Fruit fly (Drosophila melanogaster) whole organism, wandering third instar larva: ENCODE measurements around the gene pn.

ENCODE experiments used
- Abd-B ChIP-seq: fragments of >200 bp; optimal IDR thresholded peaks from 2 replicates; lab custom pipeline; 2017; ENCODE audit warnings: missing biosample characterization, missing genetic modification characterization
- CG32264 ChIP-seq: fragments of 200-800 bp; sonication (Bioruptor generic); optimal IDR thresholded peaks from 2 replicates; lab custom pipeline; 2016; ENCODE audit warnings: missing biosample characterization, missing genetic modification characterization
- CG9705 ChIP-seq: fragments of 200-800 bp; sonication (Bioruptor generic); optimal IDR thresholded peaks from 2 replicates; lab custom pipeline; 2018; ENCODE audit warnings: missing biosample characterization, mild to moderate bottlenecking, missing genetic modification characterization
- CrebA ChIP-seq: fragments of 200-800 bp; sonication (Bioruptor generic); optimal IDR thresholded peaks from 2 replicates; lab custom pipeline; 2016; ENCODE audit warnings: missing biosample characterization, mild to moderate bottlenecking, missing genetic modification characterization, borderline replicate concordance
- Dfd ChIP-seq: fragments of >200 bp; optimal IDR thresholded peaks from 2 replicates; lab custom pipeline; 2017; ENCODE audit warnings: missing biosample characterization, missing genetic modification characterization
- Dif ChIP-seq: fragments of 200-275, 200-300 bp; sonication (Bioruptor generic); optimal IDR thresholded peaks from 2 replicates; lab custom pipeline; 2018; ENCODE audit warnings: missing biosample characterization, missing genetic modification characterization; ENCODE audit not compliant: partially characterized antibody
- GATAd ChIP-seq: sonication (Bioruptor generic); optimal IDR thresholded peaks from 2 replicates; lab custom pipeline; 2016; ENCODE audit warnings: missing biosample characterization, missing genetic modification characterization
- HLH106 ChIP-seq: fragments of 200-800 bp; optimal IDR thresholded peaks from 3 replicates; lab custom pipeline; 2019; ENCODE audit warnings: missing biosample characterization, mild to moderate bottlenecking, missing genetic modification characterization, moderate library complexity
- Hnf4 ChIP-seq: fragments of 200-800 bp; sonication (Bioruptor generic); optimal IDR thresholded peaks from 2 replicates; lab custom pipeline; 2016; ENCODE audit warnings: missing biosample characterization, mild to moderate bottlenecking, missing genetic modification characterization
- Hr78 ChIP-seq: fragments of >200 bp; optimal IDR thresholded peaks from 2 replicates; lab custom pipeline; 2017; ENCODE audit warnings: missing biosample characterization, missing genetic modification characterization
- Hr83 ChIP-seq: fragments of 200-300 bp; sonication (Bioruptor generic); optimal IDR thresholded peaks from 2 replicates; lab custom pipeline; 2016; ENCODE audit warnings: missing biosample characterization, mild to moderate bottlenecking, missing genetic modification characterization, moderate library complexity; ENCODE audit not compliant: poor library complexity, severe bottlenecking
- Jra ChIP-seq: sonication (Bioruptor generic); optimal IDR thresholded peaks from 2 replicates; lab custom pipeline; 2016; ENCODE audit warnings: missing biosample characterization, missing genetic modification characterization
- Mio ChIP-seq: sonication (Bioruptor generic); optimal IDR thresholded peaks from 2 replicates; lab custom pipeline; 2016; ENCODE audit warnings: missing biosample characterization, missing genetic modification characterization
- Myc ChIP-seq: fragments of >200 bp; optimal IDR thresholded peaks from 2 replicates; lab custom pipeline; 2017
- N ChIP-seq: fragments of >200 bp; optimal IDR thresholded peaks from 2 replicates; lab custom pipeline; 2018; ENCODE audit warnings: missing biosample characterization, missing external identifiers, missing genetic modification characterization
- OdsH ChIP-seq: fragments of 200-800 bp; sonication (Bioruptor generic); optimal IDR thresholded peaks from 2 replicates; lab custom pipeline; 2016; ENCODE audit warnings: missing biosample characterization, mild to moderate bottlenecking, missing genetic modification characterization
- Rel ChIP-seq, 2 experiments: fragments of 200-800 bp; sonication (Bioruptor generic) in 1 of 2; optimal IDR thresholded peaks; 2 replicates in 1 of 2; 3 replicates in 1 of 2; lab custom pipeline; 2016 to 2019; ENCODE audit warnings: mild to moderate bottlenecking in 2 of 2, missing biosample characterization in 2 of 2, missing genetic modification characterization in 2 of 2, moderate library complexity in 1 of 2
- Sp1 ChIP-seq: fragments of 200-800 bp; sonication (Bioruptor generic); optimal IDR thresholded peaks from 3 replicates; lab custom pipeline; 2019; ENCODE audit warnings: missing biosample characterization, mild to moderate bottlenecking, missing genetic modification characterization, moderate library complexity
- Vsx2 ChIP-seq: fragments of 200-300, 225-300 bp; sonication (Bioruptor generic); optimal IDR thresholded peaks from 2 replicates; lab custom pipeline; 2018; ENCODE audit warnings: missing biosample characterization, missing genetic modification characterization; ENCODE audit not compliant: partially characterized antibody
- br ChIP-seq: fragments of 200-800 bp; sonication (Bioruptor generic); optimal IDR thresholded peaks from 2 replicates; lab custom pipeline; 2016; ENCODE audit warnings: missing biosample characterization, missing genetic modification characterization
- brk ChIP-seq: fragments of 200-800 bp; sonication (Bioruptor generic); optimal IDR thresholded peaks from 2 replicates; lab custom pipeline; 2016; ENCODE audit warnings: missing biosample characterization, mild to moderate bottlenecking, missing genetic modification characterization
- dl ChIP-seq, 2 experiments: fragments of 175-275, 200-275 bp in 1 of 2; fragments of 200-275 bp in 1 of 2; sonication (Bioruptor generic); optimal IDR thresholded peaks; lab custom pipeline; 2018; ENCODE audit warnings: mild to moderate bottlenecking in 2 of 2, missing biosample characterization in 2 of 2, missing genetic modification characterization in 2 of 2, moderate library complexity in 2 of 2; ENCODE audit not compliant: partially characterized antibody in 2 of 2, insufficient read depth in 1 of 2
- dmrt93B ChIP-seq: fragments of 200-800 bp; sonication (Bioruptor generic); optimal IDR thresholded peaks from 2 replicates; lab custom pipeline; 2018; ENCODE audit warnings: missing biosample characterization, mild to moderate bottlenecking, missing genetic modification characterization
- dsf ChIP-seq: sonication (Bioruptor generic); optimal IDR thresholded peaks from 2 replicates; lab custom pipeline; 2016; ENCODE audit warnings: missing biosample characterization, missing genetic modification characterization, borderline replicate concordance
- ey ChIP-seq: fragments of 200-800 bp; sonication (Bioruptor generic); optimal IDR thresholded peaks from 2 replicates; lab custom pipeline; 2016; ENCODE audit warnings: missing biosample characterization, missing genetic modification characterization
- foxo ChIP-seq, 2 experiments: fragments of 200-800 bp; sonication (Bioruptor generic); optimal IDR thresholded peaks; 2 replicates in 1 of 2; 3 replicates in 1 of 2; lab custom pipeline; 2016 to 2017; ENCODE audit warnings: missing biosample characterization in 2 of 2, missing genetic modification characterization in 2 of 2
- fru ChIP-seq: fragments of 200-800 bp; sonication (Bioruptor generic); optimal IDR thresholded peaks from 3 replicates; lab custom pipeline; 2016; ENCODE audit warnings: missing biosample characterization, mild to moderate bottlenecking, missing genetic modification characterization
- h ChIP-seq: fragments of 200-800 bp; sonication (Bioruptor generic); optimal IDR thresholded peaks from 3 replicates; lab custom pipeline; 2016; ENCODE audit warnings: missing biosample characterization, mild to moderate bottlenecking, missing genetic modification characterization
- jim ChIP-seq: fragments of 175-275, 200-325 bp; sonication (Bioruptor generic); optimal IDR thresholded peaks from 2 replicates; lab custom pipeline; 2016; ENCODE audit warnings: missing biosample characterization, mild to moderate bottlenecking, missing genetic modification characterization
- lola ChIP-seq: fragments of >200 bp; optimal IDR thresholded peaks from 2 replicates; lab custom pipeline; 2017; ENCODE audit warnings: missing biosample characterization, missing genetic modification characterization
- pan ChIP-seq: fragments of >200 bp; optimal IDR thresholded peaks from 2 replicates; lab custom pipeline; 2017
- psq ChIP-seq: fragments of 200-800 bp; sonication (Bioruptor generic); optimal IDR thresholded peaks from 3 replicates; lab custom pipeline; 2017; ENCODE audit warnings: missing biosample characterization, mild to moderate bottlenecking, missing genetic modification characterization, moderate library complexity
- rgr ChIP-seq: fragments of 200-800 bp; sonication (Bioruptor generic); optimal IDR thresholded peaks from 3 replicates; lab custom pipeline; 2016; ENCODE audit warnings: missing biosample characterization, mild to moderate bottlenecking, missing genetic modification characterization
- sage ChIP-seq: fragments of 200-800 bp; sonication (Bioruptor generic); optimal IDR thresholded peaks from 2 replicates; lab custom pipeline; 2016; ENCODE audit warnings: missing biosample characterization, mild to moderate bottlenecking, missing genetic modification characterization
- sv ChIP-seq: fragments of 200-800 bp; sonication (Bioruptor generic); optimal IDR thresholded peaks from 3 replicates; lab custom pipeline; 2016; ENCODE audit warnings: missing biosample characterization, missing genetic modification characterization
- tai ChIP-seq: sonication (Bioruptor generic); optimal IDR thresholded peaks from 2 replicates; lab custom pipeline; 2016; ENCODE audit warnings: missing biosample characterization, missing genetic modification characterization
- usp ChIP-seq: fragments of >200 bp; optimal IDR thresholded peaks from 2 replicates; lab custom pipeline; 2017; ENCODE audit warnings: missing biosample characterization, missing genetic modification characterization
- woc ChIP-seq: sonication (Bioruptor generic); optimal IDR thresholded peaks from 2 replicates; lab custom pipeline; 2016; ENCODE audit warnings: missing biosample characterization, mild to moderate bottlenecking, missing genetic modification characterization

pn gene

DNA sequence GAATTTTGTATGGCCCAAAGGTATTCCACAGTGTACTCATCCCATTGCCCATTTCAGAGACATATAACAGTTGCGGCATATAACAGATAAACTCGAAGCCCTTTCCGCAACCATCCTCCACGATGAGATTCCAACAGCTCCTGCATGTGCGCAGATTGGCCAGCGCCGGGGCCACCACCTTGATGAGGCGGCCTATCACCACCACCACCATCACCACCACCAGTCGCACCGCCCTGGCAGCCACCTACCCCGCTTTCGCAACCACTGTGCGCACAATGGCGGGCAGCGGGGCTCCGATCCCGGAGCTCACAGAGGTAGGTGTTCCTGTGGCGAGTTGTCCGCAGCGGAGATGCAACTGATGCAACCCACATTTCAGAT is 38.1 kb upstream of the pn start:
- TF ChIP-seq Dfd (GFP tag; lab: Kevin White, UChicago) (no peak), GATAd (GFP tag; lab: Kevin White, UChicago) (no peak), br (GFP tag; lab: Kevin White, UChicago) (no peak), fru (no peak), Rel (GFP tag; optimal IDR thresholded peaks at IDR 0.05; lab: Kevin White, UChicago) (no peak), Rel (tag; optimal IDR thresholded peaks at IDR 0.05; lab: Kevin White, UChicago) (no peak), pan (lab: Kevin White, UChicago) (no peak), CG32264 (GFP tag; lab: Kevin White, UChicago) (no peak), jim (GFP tag; lab: Kevin White, UChicago) (no peak)

DNA sequence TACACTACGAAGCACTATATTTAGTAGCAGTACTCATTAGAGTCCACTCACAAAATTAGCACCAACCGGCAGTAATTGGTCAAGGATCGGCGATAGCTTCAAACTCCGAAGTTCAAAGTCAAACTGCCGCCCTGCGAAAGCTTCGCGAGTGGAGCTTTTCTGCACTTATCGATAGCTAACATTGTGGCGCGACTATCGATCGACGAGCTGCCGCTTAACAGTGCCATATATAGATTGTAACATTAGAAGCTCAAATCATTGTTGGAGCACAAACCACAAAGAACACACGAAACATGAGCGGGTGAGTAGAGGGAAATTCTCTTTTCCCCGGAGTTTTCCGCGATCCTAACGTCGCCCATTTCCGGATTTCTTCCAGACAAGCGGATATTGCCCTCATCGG is 35.9 kb upstream of the pn start, which contains the start of gene Pgd:
TSS of gene Pgd (plus strand) at position 23 of the 400 bp plus-strand sequence.
- TF ChIP-seq Hr83 (peak; percentile 31), Hnf4 (GFP tag; lab: Kevin White, UChicago) (peak; percentile 24), pan (lab: Kevin White, UChicago) (no peak), HLH106 (tag; lab: Kevin White, UChicago) (no peak), ey (GFP tag; lab: Kevin White, UChicago) (no peak), Rel (GFP tag; optimal IDR thresholded peaks at IDR 0.05; lab: Kevin White, UChicago) (no peak), Rel (tag; optimal IDR thresholded peaks at IDR 0.05; lab: Kevin White, UChicago) (peak; percentile 37), Sp1 (GFP tag; lab: Kevin White, UChicago) (peak; percentile 16)

DNA sequence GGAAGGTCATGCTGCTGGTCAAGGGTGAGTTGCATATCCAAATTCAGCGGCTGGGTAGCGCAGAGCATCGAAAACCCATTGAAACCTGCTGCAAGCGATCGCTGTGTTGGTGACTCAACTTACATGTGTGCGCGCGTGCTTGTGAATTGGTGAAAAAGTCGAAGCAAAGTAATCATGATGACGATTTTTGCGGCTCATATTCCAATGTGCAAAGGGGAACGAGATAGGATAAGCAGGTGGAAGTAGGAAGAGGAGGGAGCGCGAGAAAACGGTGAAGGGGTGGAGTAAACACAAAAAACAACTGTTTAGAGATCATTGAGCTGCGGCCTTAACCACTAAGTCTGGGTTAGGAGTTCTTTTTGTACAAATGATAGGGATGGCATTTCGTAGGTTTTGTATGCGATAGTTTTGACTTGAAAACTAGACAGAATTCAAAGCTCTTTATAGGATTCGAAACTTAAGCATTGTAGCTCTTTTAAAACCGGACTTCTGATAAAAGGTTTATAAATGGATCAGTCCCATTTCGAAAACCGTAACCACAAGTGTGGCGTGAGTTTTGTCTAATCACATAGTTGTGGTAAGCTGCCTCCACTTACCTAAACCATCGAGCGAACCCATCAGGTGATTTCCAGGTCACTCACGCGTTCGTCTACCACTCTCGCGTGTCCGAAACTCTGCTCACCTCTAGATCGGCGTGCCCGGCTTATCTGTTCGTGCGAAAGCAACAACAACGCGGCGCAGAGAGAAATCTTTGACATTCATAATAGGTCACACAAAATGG is 35.1 kb upstream of the pn start:
- TF ChIP-seq N (GFP tag; lab: Kevin White, UChicago) (no peak), CG9705 (GFP tag; lab: Kevin White, UChicago) (peak; percentile 8), Hr83 (no peak), br (GFP tag; lab: Kevin White, UChicago) (peak; percentile 74), Mio (GFP tag; lab: Kevin White, UChicago) (no peak), sage (GFP tag; lab: Kevin White, UChicago) (no peak), woc (GFP tag; lab: Kevin White, UChicago) (peak; percentile 80), CG32264 (GFP tag; lab: Kevin White, UChicago) (peak; percentile 18), jim (GFP tag; lab: Kevin White, UChicago) (no peak), Dfd (GFP tag; lab: Kevin White, UChicago) (no peak), Hnf4 (GFP tag; lab: Kevin White, UChicago) (peak; percentile 67), h (peak; percentile 71), dmrt93B (peak; percentile 41), psq (GFP tag; lab: Kevin White, UChicago) (peak; percentile 54), HLH106 (tag; lab: Kevin White, UChicago) (peak; percentile 71), Sp1 (GFP tag; lab: Kevin White, UChicago) (peak; percentile 65), dl (GFP tag; optimal IDR thresholded peaks at IDR 0.05; lab: Kevin White, UChicago; ENCODE audit: insufficient read depth in 1 of 2, partially characterized antibody in 2 of 2) (no peak), tai (GFP tag; lab: Kevin White, UChicago) (no peak), Abd-B (GFP tag; lab: Kevin White, UChicago) (no peak), lola (GFP tag; lab: Kevin White, UChicago) (no peak), Myc (no peak), fru (peak; percentile 66), foxo (GFP tag; optimal IDR thresholded peaks at IDR 0.05; lab: Kevin White, UChicago) (peak in 1 of 2 experiments; percentile 73), rgr (GFP tag; lab: Kevin White, UChicago) (peak; percentile 64), ey (GFP tag; lab: Kevin White, UChicago) (peak; percentile 60), Hr78 (GFP tag; lab: Kevin White, UChicago) (no peak), dsf (GFP tag; lab: Kevin White, UChicago) (no peak), GATAd (GFP tag; lab: Kevin White, UChicago) (peak; percentile 14), Jra (peak; percentile 12), CrebA (GFP tag; lab: Kevin White, UChicago) (no peak), pan (lab: Kevin White, UChicago) (no peak), usp (GFP tag; lab: Kevin White, UChicago) (no peak), Dif (no peak), OdsH (GFP tag; lab: Kevin White, UChicago) (peak; percentile 51), Rel (GFP tag; optimal IDR thresholded peaks at IDR 0.05; lab: Kevin White, UChicago) (no peak), Rel (tag; optimal IDR thresholded peaks at IDR 0.05; lab: Kevin White, UChicago) (peak; percentile 4), brk (no peak), sv (peak; percentile 4), Vsx2 (GFP tag; lab: Kevin White, UChicago) (no peak)
